Worm (Caenorhabditis elegans): ENCODE data around the gene clc-19.

ce11 chrIII:834443-834815, 38.9 kb downstream of the clc-19 start:
- TF ChIP-seq pag-3 (tag; optimal IDR thresholded peaks at IDR 0.05; ENCODE audit: borderline replicate concordance, insufficient read depth) (no peak), unc-30 (tag; optimal IDR thresholded peaks at IDR 0.05) (no peak), lin-35 (GFP tag; optimal IDR thresholded peaks at IDR 0.05) (no peak), alr-1 (tag; optimal IDR thresholded peaks at IDR 0.05; ENCODE audit: borderline replicate concordance) (no peak), mep-1 (tag; optimal IDR thresholded peaks at IDR 0.05) (no peak), vab-15 (tag; optimal IDR thresholded peaks at IDR 0.05) (no peak)
